Fruit fly (Drosophila melanogaster): ENCODE data around the gene CG16986.
A peak's percentile ranks its signal among the peaks of the same experiment; 100 is the strongest.

CG16986 gene

dm6 chr3L:2586804-2587561, 13.1 kb upstream of the CG16986 start, which contains the start of gene RpL8 (continued):
- TF ChIP-seq CG6254 (GFP tag; optimal IDR thresholded peaks at IDR 0.05) (peak; percentile 85), CG18476 (GFP tag; optimal IDR thresholded peaks at IDR 0.05) (peak; percentile 35), CG6791 (GFP tag; IDR thresholded peaks at IDR 0.05; ENCODE audit: partially characterized antibody) (peak; percentile 70), tgo (GFP tag; IDR thresholded peaks at IDR 0.05) (peak; percentile 63; the same call in 2 of the 3 replicates), CG8290 (GFP tag; optimal IDR thresholded peaks at IDR 0.05) (peak; percentile 49), CG8290 (tag; optimal IDR thresholded peaks at IDR 0.05) (peak; percentile 67 to 90), Dip3 (GFP tag; optimal IDR thresholded peaks at IDR 0.05) (peak; percentile 60), ci (GFP tag; IDR thresholded peaks at IDR 0.05) (peak; percentile 97), gfzf (GFP tag; optimal IDR thresholded peaks at IDR 0.05) (peak; percentile 62), CG9876 (GFP tag; optimal IDR thresholded peaks at IDR 0.05) (peak; percentile 80), insv (GFP tag; optimal IDR thresholded peaks at IDR 0.05) (peak in 1 of 2 experiments; percentile 93), CG7928 (GFP tag; optimal IDR thresholded peaks at IDR 0.05) (peak; percentile 22), Hr39 (optimal IDR thresholded peaks at IDR 0.05) (no peak), CG10543 (GFP tag; optimal IDR thresholded peaks at IDR 0.05) (peak; percentile 91), CHES-1-like (GFP tag; optimal IDR thresholded peaks at IDR 0.05) (peak; percentile 80), gcm2 (GFP tag; optimal IDR thresholded peaks at IDR 0.05) (peak; percentile 67), Blimp-1 (GFP tag; optimal IDR thresholded peaks at IDR 0.05) (peak; percentile 41), ken (GFP tag; IDR thresholded peaks at IDR 0.05) (peak; percentile 88), E2f2 (GFP tag; IDR thresholded peaks at IDR 0.05) (peak; percentile 47), knrl (GFP tag; IDR thresholded peaks at IDR 0.05; ENCODE audit: partially characterized antibody) (peak; percentile 69), CG2199 (GFP tag; IDR thresholded peaks at IDR 0.05) (no peak), CG3726 (GFP tag; IDR thresholded peaks at IDR 0.05) (peak; percentile 67; the same call in 2 of the 3 replicates), CG4282 (GFP tag; optimal IDR thresholded peaks at IDR 0.05) (peak; percentile 25), Ssrp (tag; optimal IDR thresholded peaks at IDR 0.05) (peak; percentile 56), vnd (GFP tag; IDR thresholded peaks at IDR 0.05; ENCODE audit: partially characterized antibody) (peak; percentile 49; the same call in 2 of the 3 replicates), Gsc (GFP tag; IDR thresholded peaks at IDR 0.05) (no peak), ewg (GFP tag; optimal IDR thresholded peaks at IDR 0.05) (peak; percentile 72), CG10462 (GFP tag; optimal IDR thresholded peaks at IDR 0.05) (peak; percentile 40), pb (GFP tag; optimal IDR thresholded peaks at IDR 0.05) (peak; percentile 71), Atf-2 (GFP tag; optimal IDR thresholded peaks at IDR 0.05) (peak; percentile 24), CG17829 (tag; optimal IDR thresholded peaks at IDR 0.05) (peak; percentile 46), trh (GFP tag; optimal IDR thresholded peaks at IDR 0.05) (peak; percentile 66), CG6654 (GFP tag; optimal IDR thresholded peaks at IDR 0.05) (peak; percentile 56), Vsx1 (GFP tag; optimal IDR thresholded peaks at IDR 0.05) (peak; percentile 83), Fer2 (tag; optimal IDR thresholded peaks at IDR 0.05) (peak; percentile 55), CG34224 (GFP tag; IDR thresholded peaks at IDR 0.05; ENCODE audit: partially characterized antibody) (peak; percentile 48; the same call in 2 of the 3 replicates), CG15601 (tag; optimal IDR thresholded peaks at IDR 0.05) (peak; percentile 67), CG12071 (GFP tag; optimal IDR thresholded peaks at IDR 0.05) (peak; percentile 94), CG31365 (tag; optimal IDR thresholded peaks at IDR 0.05) (peak; percentile 82), sens (GFP tag) (peak; percentile 92), amos (GFP tag; IDR thresholded peaks at IDR 0.05; ENCODE audit: partially characterized antibody) (peak; percentile 82), gce (GFP tag; IDR thresholded peaks at IDR 0.05) (peak; percentile 89; the same call in 2 of the 3 replicates), CG7271 (tag; optimal IDR thresholded peaks at IDR 0.05) (peak; percentile 92), hb (GFP tag; IDR thresholded peaks at IDR 0.05; ENCODE audit: partially characterized antibody) (no peak), her (GFP tag; optimal IDR thresholded peaks at IDR 0.05) (peak; percentile 87), cwo (GFP tag; optimal IDR thresholded peaks at IDR 0.05) (peak; percentile 51), CG8924 (tag; optimal IDR thresholded peaks at IDR 0.05) (peak; percentile 26), TFAM (GFP tag; optimal IDR thresholded peaks at IDR 0.05) (peak; percentile 30), dmrt99B (tag; optimal IDR thresholded peaks at IDR 0.05) (peak; percentile 59)

Data from whole organism, embryonic.